Worm (Caenorhabditis elegans): Measurements from ENCODE around the gene msp-36.

Gene msp-36

DNA sequence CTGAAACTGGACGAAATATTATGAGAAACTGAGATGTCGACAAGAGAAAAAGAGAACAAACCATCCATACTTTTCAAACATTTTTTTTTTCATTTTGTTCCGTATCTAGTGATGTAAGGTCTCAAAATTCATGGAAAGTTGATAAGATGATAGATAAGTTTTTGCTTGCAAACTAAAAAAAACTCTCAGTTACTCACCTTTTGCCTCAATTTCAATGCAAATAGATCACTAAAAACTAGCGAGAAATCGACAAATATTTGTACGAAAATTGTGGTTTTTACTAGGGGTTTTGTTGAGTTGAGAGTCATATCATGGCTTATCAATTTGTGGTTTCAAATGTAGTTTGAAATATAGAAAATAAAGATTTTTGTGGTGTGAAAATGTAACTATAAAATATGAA is 34.4 kb upstream of the msp-36 start:
- peak; percentile 57 for TF ChIP-seq fos-1 (tag; optimal IDR thresholded peaks at IDR 0.05)
- no peak for TF ChIP-seq egl-27 (tag; optimal IDR thresholded peaks at IDR 0.05)

DNA sequence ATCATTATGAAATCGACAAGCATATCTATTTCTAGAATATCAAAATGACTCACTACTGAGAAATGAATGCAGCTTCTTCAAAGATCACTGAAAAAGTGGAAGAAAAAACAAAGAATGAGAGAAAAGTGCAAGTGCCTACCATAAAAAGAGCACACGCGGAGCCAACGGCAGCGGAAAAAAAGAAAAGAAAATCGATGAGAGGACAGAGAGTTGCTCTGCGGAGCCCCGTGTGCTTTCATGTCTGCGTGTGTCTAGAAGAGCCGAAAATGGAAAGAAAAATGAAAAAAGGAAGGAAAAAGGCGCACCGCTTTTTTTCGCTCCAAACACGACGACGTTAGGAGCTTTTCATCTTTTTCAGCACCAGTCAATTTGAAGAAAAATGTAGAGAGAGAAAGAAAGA is 32.5 kb upstream of the msp-36 start, which contains the start of gene ipla-7:
TSS of gene ipla-7 (minus strand) at position 122 of the 400 bp plus-strand sequence.
- peak; percentile 31 for TF ChIP-seq zag-1 (tag; optimal IDR thresholded peaks at IDR 0.05)
- TF ChIP-seq unc-55 (GFP tag; optimal IDR thresholded peaks at IDR 0.05): peak; percentile 29
- peak; percentile 62 for TF ChIP-seq crh-2 (tag; optimal IDR thresholded peaks at IDR 0.05)
- TF ChIP-seq lsy-2 (tag; optimal IDR thresholded peaks at IDR 0.05): peak in 1 of 2 experiments; percentile 21
- peak; percentile 29 for TF ChIP-seq F13H6.1 (tag; optimal IDR thresholded peaks at IDR 0.05)
- peak; percentile 62 for TF ChIP-seq fos-1 (tag; optimal IDR thresholded peaks at IDR 0.05)
- TF ChIP-seq nhr-129 (tag; optimal IDR thresholded peaks at IDR 0.05): peak; percentile 11
- no peak for TF ChIP-seq elt-3 (tag; optimal IDR thresholded peaks at IDR 0.05)
- no peak for TF ChIP-seq mab-5 (tag; optimal IDR thresholded peaks at IDR 0.05)
- TF ChIP-seq snpc-4 (tag; optimal IDR thresholded peaks at IDR 0.05): peak; percentile 5
- TF ChIP-seq peb-1 (tag; optimal IDR thresholded peaks at IDR 0.05): no peak
- peak in 1 of 2 experiments; percentile 33 for TF ChIP-seq mdl-1 (tag; optimal IDR thresholded peaks at IDR 0.05)
- peak; percentile 70 for TF ChIP-seq C34F6.9 (tag; optimal IDR thresholded peaks at IDR 0.05)
- TF ChIP-seq egl-27 (tag; optimal IDR thresholded peaks at IDR 0.05): no peak

DNA sequence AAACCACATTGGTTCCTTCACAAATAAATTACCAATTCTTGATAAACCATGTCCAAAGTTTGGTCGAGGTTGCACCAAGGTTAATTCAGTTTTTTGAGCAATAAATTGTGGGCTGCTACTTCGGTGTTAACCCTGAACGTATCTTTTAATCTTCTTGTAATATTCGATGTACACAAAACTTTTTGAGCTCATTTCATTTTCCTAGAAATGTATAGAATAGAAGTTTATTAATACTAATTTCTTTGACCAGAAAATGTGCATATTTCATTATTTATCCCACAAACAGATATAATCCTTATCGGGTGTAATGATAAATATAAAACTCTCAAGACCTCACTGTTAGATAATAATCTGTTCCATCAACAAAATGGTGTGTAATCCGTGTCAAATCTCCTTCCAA is 31.3 kb upstream of the msp-36 start:
- TF ChIP-seq sem-4 (tag; optimal IDR thresholded peaks at IDR 0.05) (no peak), egl-27 (tag; optimal IDR thresholded peaks at IDR 0.05) (no peak), sma-3 (GFP tag; optimal IDR thresholded peaks at IDR 0.05) (no peak), nhr-6 (tag; optimal IDR thresholded peaks at IDR 0.05) (no peak), snpc-4 (tag; optimal IDR thresholded peaks at IDR 0.05) (no peak), alr-1 (tag; optimal IDR thresholded peaks at IDR 0.05) (no peak), fos-1 (tag; optimal IDR thresholded peaks at IDR 0.05) (no peak), lin-13 (GFP tag; optimal IDR thresholded peaks at IDR 0.05) (no peak), nhr-10 (tag; optimal IDR thresholded peaks at IDR 0.05) (no peak), crh-2 (tag; optimal IDR thresholded peaks at IDR 0.05) (no peak), lsy-2 (tag; optimal IDR thresholded peaks at IDR 0.05) (no peak), elt-3 (tag; optimal IDR thresholded peaks at IDR 0.05) (no peak), skn-1 (tag; optimal IDR thresholded peaks at IDR 0.05) (no peak), zag-1 (tag; optimal IDR thresholded peaks at IDR 0.05) (no peak), nhr-237 (tag; optimal IDR thresholded peaks at IDR 0.05) (no peak), ztf-11 (tag; optimal IDR thresholded peaks at IDR 0.05) (no peak), lin-39 (tag; optimal IDR thresholded peaks at IDR 0.05) (no peak)

DNA sequence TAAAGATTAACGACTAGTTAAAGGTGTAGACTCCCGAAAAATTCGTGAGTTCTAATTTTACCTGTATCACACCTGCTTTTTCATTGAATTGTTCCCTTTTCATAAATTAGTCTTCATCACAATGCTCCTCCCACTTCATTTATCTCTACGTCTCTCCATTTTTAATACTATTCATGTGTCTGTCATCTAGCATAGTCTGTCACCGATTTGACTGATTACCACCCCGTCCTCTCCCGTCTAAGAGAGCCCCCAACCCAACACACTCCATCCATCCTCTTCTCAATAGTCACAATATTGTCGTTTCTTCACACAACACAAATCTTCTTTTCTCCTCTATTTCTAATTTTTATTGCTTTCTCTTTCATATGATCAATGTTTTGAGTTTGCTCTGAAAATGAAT is 30.1 kb upstream of the msp-36 start:
- TF ChIP-seq mab-5 (tag; optimal IDR thresholded peaks at IDR 0.05): peak; percentile 68
- TF ChIP-seq lin-39 (tag; optimal IDR thresholded peaks at IDR 0.05): peak; percentile 3
- TF ChIP-seq ztf-1 (GFP tag; conservative IDR thresholded peaks at IDR 0.05): no peak
- TF ChIP-seq nhr-129 (tag; optimal IDR thresholded peaks at IDR 0.05): peak; percentile 12

DNA sequence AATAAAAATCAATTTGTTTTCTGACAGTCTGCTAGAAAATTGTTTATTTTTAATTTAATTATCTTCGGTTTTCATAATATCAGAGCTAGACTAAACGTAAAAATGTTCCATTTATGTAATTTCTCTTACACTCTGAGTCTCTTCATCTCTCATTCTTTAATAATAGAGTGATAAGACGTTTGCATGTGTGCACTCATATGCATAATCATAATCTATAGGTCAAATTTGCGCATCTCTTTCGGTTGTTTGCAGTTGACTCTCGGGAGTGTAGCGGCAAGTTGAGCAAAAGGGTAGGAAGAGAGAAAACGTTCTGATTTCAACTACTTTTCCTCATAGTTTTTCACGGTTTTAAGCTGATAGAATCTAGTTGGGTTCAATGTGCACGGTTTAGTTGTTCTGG is 28.8 kb upstream of the msp-36 start:
- TF ChIP-seq fos-1 (tag; optimal IDR thresholded peaks at IDR 0.05): peak; percentile 61
- TF ChIP-seq unc-55 (GFP tag; optimal IDR thresholded peaks at IDR 0.05): no peak
- no peak for TF ChIP-seq crh-2 (tag; optimal IDR thresholded peaks at IDR 0.05)

DNA sequence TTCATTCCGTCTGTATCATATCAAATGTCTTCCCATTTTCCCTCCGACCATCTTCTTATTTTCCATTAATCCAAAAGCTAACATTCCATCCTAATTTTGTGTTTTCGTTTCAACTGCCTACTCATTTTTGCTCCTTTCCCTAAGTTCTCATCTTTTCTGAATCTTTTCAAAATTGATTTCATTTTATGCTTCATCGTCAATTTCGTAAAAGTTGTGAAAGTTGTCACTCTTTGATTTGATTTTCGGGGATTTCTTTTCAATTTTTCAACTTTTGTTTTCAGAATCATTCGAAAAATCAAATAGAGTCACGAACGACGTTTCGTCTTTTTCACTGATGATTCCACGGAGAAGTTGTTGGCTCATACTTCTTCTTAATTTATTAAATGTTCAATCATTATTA is 27.7 kb upstream of the msp-36 start, which contains the start of gene cwn-2:
TSS of gene cwn-2 (plus strand) at position 276 of the 400 bp plus-strand sequence.
- no peak for TF ChIP-seq sma-9 (GFP tag; optimal IDR thresholded peaks at IDR 0.05)
- TF ChIP-seq sma-9 (tag; optimal IDR thresholded peaks at IDR 0.05): no peak

DNA sequence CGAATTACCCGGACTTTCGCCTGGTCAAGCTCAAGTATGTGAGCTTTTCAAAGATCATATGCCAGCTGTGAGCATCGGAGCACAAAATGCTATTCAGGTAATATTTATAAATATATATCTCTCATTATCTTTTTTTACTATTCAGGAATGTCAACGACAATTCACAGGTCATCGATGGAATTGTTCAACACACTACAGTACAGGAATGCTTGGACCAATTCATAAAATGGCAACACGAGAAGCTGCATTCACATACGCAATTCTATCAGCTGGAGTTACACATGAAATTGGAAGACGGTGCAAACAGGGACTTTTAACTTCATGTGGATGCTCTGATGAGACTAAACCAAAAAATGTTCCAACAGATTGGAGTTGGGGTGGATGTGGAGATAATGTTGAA is 27.0 kb upstream of the msp-36 start:
- no peak for TF ChIP-seq mab-5 (tag; optimal IDR thresholded peaks at IDR 0.05)

DNA sequence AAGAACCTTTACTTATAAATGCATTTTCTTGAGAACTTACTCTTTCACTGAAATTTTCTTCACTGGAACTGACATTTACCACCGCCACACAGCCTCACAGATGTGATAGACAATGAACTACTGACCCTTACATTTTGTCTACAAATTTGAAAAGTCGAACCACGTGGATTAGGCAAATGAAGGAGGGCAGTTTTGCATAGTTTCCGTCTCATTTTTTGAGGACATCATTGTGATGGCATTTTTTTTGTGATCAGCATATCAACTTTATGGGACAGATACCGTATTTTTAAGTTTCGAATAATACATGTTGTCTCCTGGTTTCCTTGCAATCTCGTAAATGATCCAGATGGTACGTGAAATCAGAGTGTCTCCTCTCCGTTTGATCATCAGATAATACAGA is 22.7 kb upstream of the msp-36 start, which contains the start of gene W01B6.3:
TSS of gene W01B6.3 (minus strand) at position 101 of the 400 bp plus-strand sequence.
- TF ChIP-seq unc-39 (tag; optimal IDR thresholded peaks at IDR 0.05) (no peak), nhr-21 (tag; optimal IDR thresholded peaks at IDR 0.05) (no peak), F13H6.1 (tag; optimal IDR thresholded peaks at IDR 0.05) (no peak), nhr-10 (tag; optimal IDR thresholded peaks at IDR 0.05) (no peak), lin-13 (GFP tag; optimal IDR thresholded peaks at IDR 0.05) (no peak), sem-4 (tag; optimal IDR thresholded peaks at IDR 0.05) (no peak), unc-55 (GFP tag; optimal IDR thresholded peaks at IDR 0.05) (no peak), ceh-16 (tag; optimal IDR thresholded peaks at IDR 0.05) (no peak), snpc-4 (tag; optimal IDR thresholded peaks at IDR 0.05) (no peak), ZK546.5 (tag; optimal IDR thresholded peaks at IDR 0.05) (no peak)

Data from whole organism, L2 larva.